Worm (Caenorhabditis elegans) whole organism, L3 larva: ENCODE measurements around the gene clec-40.

ENCODE experiments used
- elt-2 ChIP-seq: sonication (generic microtip); optimal IDR thresholded peaks from 2 replicates; lab custom pipeline; 2016; ENCODE audit warnings: missing genetic modification reagents, mild to moderate bottlenecking, missing genetic modification characterization, missing compliant biosample characterization
- elt-3 ChIP-seq, 3 experiments: fragments of 150-350 bp in 1 of 3; sonication (generic microtip) in 2 of 3; optimal IDR thresholded peaks; 2 replicates in 2 of 3; 4 replicates in 1 of 3; lab custom pipeline; 2014 to 2017; ENCODE audit warnings: missing biosample characterization in 3 of 3, missing genetic modification characterization in 3 of 3

DNA sequence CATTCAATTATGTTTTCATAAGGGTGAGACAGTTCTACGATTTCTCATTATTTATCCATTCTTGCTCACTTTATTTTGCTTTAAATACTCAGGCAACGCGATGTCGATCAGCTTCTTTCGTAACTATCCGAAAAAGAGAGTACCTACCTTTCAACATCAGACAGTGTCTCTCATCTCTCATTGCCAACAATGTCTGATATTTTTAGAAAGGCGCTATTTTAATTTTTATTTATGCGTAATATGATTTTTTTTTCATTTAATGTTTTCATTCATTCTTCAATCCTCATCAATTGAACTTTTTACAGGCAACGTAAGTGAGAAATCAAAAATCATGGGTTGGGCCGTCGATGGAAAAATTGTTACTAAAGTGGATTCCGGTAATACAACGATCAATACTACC, 43.9 kb upstream of the clec-40 start, which contains the start of gene F09C6.13:
- TF ChIP-seq elt-3 (tag; optimal IDR thresholded peaks at IDR 0.05; lab: Kevin White, UChicago) = no peak
- TF ChIP-seq elt-2 (tag; lab: Kevin White, UChicago) = no peak
